Worm (Caenorhabditis elegans) whole organism, young adult: ENCODE measurements around the gene srsx-6.

Source experiments
- B0336.3 ChIP-seq: fragments of 200-800 bp; sonication (Bioruptor generic); IDR thresholded peaks from 2 replicates; pipeline ENCODE4 v1.3.6; 2022; ENCODE audit warnings: missing genetic modification characterization, missing compliant biosample characterization
- C06A6.2 ChIP-seq: fragments of 200-800 bp; sonication (Bioruptor generic); conservative IDR thresholded peaks from 2 replicates; pipeline ENCODE4 v1.3.6; 2022; ENCODE audit warnings: missing genetic modification characterization, missing compliant biosample characterization
- F22D6.2 ChIP-seq: sonication (generic microtip); optimal IDR thresholded peaks from 2 replicates; lab custom pipeline; 2016; ENCODE audit warnings: mild to moderate bottlenecking, missing genetic modification characterization, missing compliant biosample characterization
- snpc-3.4 ChIP-seq: sonication (generic microtip); optimal IDR thresholded peaks from 2 replicates; lab custom pipeline; 2017; ENCODE audit warnings: missing genetic modification characterization, mild to moderate bottlenecking, missing compliant biosample characterization, antibody characterized with exemption, moderate library complexity, missing genotype, missing genetic modification reagents
- zim-3 ChIP-seq: sonication (generic microtip); optimal IDR thresholded peaks from 2 replicates; lab custom pipeline; 2017; ENCODE audit warnings: mild to moderate bottlenecking, missing genetic modification characterization, moderate library complexity, missing compliant biosample characterization
- ztf-26 ChIP-seq: sonication (generic microtip); optimal IDR thresholded peaks from 2 replicates; lab custom pipeline; 2017; ENCODE audit warnings: missing genetic modification characterization, missing compliant biosample characterization
- ztf-3 ChIP-seq: fragments of 200-800 bp; sonication (Bioruptor generic); optimal IDR thresholded peaks from 2 replicates; lab custom pipeline; 2018; ENCODE audit warnings: mild to moderate bottlenecking, missing genetic modification characterization, missing compliant biosample characterization

- TF ChIP-seq ztf-3 (GFP tag; lab: Kevin White, UChicago) (no peak), C06A6.2 (GFP tag; lab: Robert Waterston, UW) (no peak), ztf-26 (tag; lab: Kevin White, UChicago) (no peak), zim-3 (no peak), snpc-3.4 (tag; lab: Kevin White, UChicago) (no peak), F22D6.2 (tag; lab: Kevin White, UChicago) (no peak), B0336.3 (no peak)
Observed at ce11 chrV:7926784-7927183, at the start of gene srsx-6.
